Fruit fly (Drosophila melanogaster): ENCODE data around the gene CG3349.

The CG3349 gene

dm6 chr3L:14988231-14988630, 8.8 kb downstream of the CG3349 start:
- TF ChIP-seq CG4496 (GFP tag; IDR thresholded peaks at IDR 0.05) (no peak), CG14655 (GFP tag; optimal IDR thresholded peaks at IDR 0.05) (no peak), CG9948 (tag; optimal IDR thresholded peaks at IDR 0.05) (no peak), rn (GFP tag; IDR thresholded peaks at IDR 0.05) (no peak), CG12605 (GFP tag; IDR thresholded peaks at IDR 0.05) (no peak), fd96Ca (GFP tag; IDR thresholded peaks at IDR 0.05) (no peak), CG34367 (tag; optimal IDR thresholded peaks at IDR 0.05) (no peak), CG8159 (tag; optimal IDR thresholded peaks at IDR 0.05) (no peak), CG13204 (GFP tag; optimal IDR thresholded peaks at IDR 0.05) (no peak), CG32121 (GFP tag; IDR thresholded peaks at IDR 0.05) (no peak), EcR (GFP tag; optimal IDR thresholded peaks at IDR 0.05) (no peak), Snoo (tag; optimal IDR thresholded peaks at IDR 0.05) (no peak), Pif1A (GFP tag; optimal IDR thresholded peaks at IDR 0.05) (no peak), Ets98B (GFP tag; IDR thresholded peaks at IDR 0.05) (no peak), D1 (tag; optimal IDR thresholded peaks at IDR 0.05) (no peak), CG8301 (tag; optimal IDR thresholded peaks at IDR 0.05) (no peak), CG15710 (tag; optimal IDR thresholded peaks at IDR 0.05) (no peak)

DNA sequence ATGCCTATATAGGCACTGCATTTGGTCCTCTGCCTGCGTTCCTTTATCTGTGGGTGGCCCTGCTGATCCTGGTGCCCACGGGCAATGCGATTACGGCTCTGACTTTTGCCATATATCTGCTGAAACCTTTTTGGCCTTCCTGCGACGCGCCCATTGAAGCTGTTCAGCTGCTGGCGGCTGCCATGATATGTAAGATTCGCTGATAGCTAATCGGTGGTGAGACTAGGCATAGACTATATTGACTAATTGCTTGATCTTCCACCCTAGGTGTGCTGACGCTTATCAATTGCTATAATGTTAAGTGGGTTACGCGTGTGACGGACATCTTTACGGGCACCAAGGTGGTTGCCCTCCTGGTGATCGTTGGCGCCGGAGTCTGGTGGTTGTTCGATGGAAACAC, 10.5 kb downstream of the CG3349 start:
- no peak for TF ChIP-seq CG8301 (tag; optimal IDR thresholded peaks at IDR 0.05)
- no peak for TF ChIP-seq CG9948 (tag; optimal IDR thresholded peaks at IDR 0.05)
- TF ChIP-seq CG32121 (GFP tag; IDR thresholded peaks at IDR 0.05): no peak
- TF ChIP-seq D1 (tag; optimal IDR thresholded peaks at IDR 0.05): no peak
- TF ChIP-seq CG17806 (tag; optimal IDR thresholded peaks at IDR 0.05): no peak
- no peak for TF ChIP-seq rn (GFP tag; IDR thresholded peaks at IDR 0.05)
- TF ChIP-seq CG12605 (GFP tag; IDR thresholded peaks at IDR 0.05): no peak
- no peak for TF ChIP-seq Pif1A (GFP tag; optimal IDR thresholded peaks at IDR 0.05)
- TF ChIP-seq CG8159 (tag; optimal IDR thresholded peaks at IDR 0.05): no peak
- no peak for TF ChIP-seq CG34367 (tag; optimal IDR thresholded peaks at IDR 0.05)
- no peak for TF ChIP-seq CG10348 (GFP tag; IDR thresholded peaks at IDR 0.05)

DNA sequence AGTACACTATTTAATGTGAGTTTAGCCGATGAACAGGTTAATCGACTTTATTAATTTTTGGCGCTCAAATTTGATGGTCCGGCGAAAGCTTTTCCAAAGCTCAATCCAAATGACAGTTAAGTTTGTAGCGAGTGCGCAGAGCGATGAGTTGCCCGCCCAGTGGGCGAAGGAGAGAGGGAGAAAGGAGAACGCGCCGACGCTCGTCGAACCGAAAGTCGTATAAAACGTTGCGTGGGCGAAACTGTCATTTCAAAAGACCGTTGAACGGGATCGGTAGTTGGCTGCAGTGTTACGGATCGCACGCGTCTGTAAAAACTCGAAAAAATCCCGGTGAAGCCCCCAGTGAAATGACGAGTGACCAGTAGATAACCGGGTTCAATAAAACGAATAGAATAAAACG, 12.6 kb downstream of the CG3349 start, which contains the start of gene Zip71B:
Zip71B (plus strand) TSS at position 265 of the 400 bp plus-strand sequence.
- TF ChIP-seq rn (GFP tag; IDR thresholded peaks at IDR 0.05): no peak
- TF ChIP-seq CG13204 (GFP tag; optimal IDR thresholded peaks at IDR 0.05): no peak
- TF ChIP-seq CG34367 (tag; optimal IDR thresholded peaks at IDR 0.05): no peak
- TF ChIP-seq CG17806 (tag; optimal IDR thresholded peaks at IDR 0.05): no peak
- no peak for TF ChIP-seq fd96Ca (GFP tag; IDR thresholded peaks at IDR 0.05)

DNA sequence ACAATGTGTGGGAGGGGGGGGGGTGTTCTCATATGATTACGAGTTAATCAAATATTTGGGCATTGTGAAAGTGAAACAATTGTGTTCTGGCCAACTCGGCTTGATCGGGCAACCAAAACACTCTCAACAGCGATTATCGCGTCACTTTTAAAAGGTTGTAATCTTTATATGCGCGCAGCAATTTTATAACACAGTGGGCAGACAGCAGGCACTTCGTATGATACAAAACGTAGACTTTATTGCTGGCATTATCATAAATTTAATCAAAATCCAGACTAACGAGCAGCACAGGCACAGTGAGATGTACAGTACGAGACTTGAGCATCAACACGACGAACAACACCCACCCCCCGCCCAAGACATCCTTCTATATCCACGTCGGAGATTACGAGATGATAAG, 13.4 kb downstream of the CG3349 start:
- no peak for TF ChIP-seq CG8159 (tag; optimal IDR thresholded peaks at IDR 0.05)

- TF ChIP-seq D1 (tag; optimal IDR thresholded peaks at IDR 0.05) (no peak), CG10348 (GFP tag; IDR thresholded peaks at IDR 0.05) (no peak), rn (GFP tag; IDR thresholded peaks at IDR 0.05) (peak; percentile 60; the same call in 1 of the 2 replicates), Pif1B (GFP tag; optimal IDR thresholded peaks at IDR 0.05) (no peak), CG15710 (tag; optimal IDR thresholded peaks at IDR 0.05) (peak; percentile 0), CG14655 (GFP tag; optimal IDR thresholded peaks at IDR 0.05) (no peak), CG13204 (GFP tag; optimal IDR thresholded peaks at IDR 0.05) (no peak), Ets98B (GFP tag; IDR thresholded peaks at IDR 0.05) (no peak), CG17806 (tag; optimal IDR thresholded peaks at IDR 0.05) (no peak), EcR (GFP tag; optimal IDR thresholded peaks at IDR 0.05) (peak; percentile 24), CG8301 (tag; optimal IDR thresholded peaks at IDR 0.05) (no peak), fd96Ca (GFP tag; IDR thresholded peaks at IDR 0.05) (peak; percentile 23; the same call in 1 of the 3 replicates), CG32121 (GFP tag; IDR thresholded peaks at IDR 0.05) (peak; percentile 61), CG8159 (tag; optimal IDR thresholded peaks at IDR 0.05) (peak; percentile 72), CG4496 (GFP tag; IDR thresholded peaks at IDR 0.05) (peak; percentile 66; the same call in 1 of the 3 replicates), CG34367 (tag; optimal IDR thresholded peaks at IDR 0.05) (no peak), Snoo (tag; optimal IDR thresholded peaks at IDR 0.05) (no peak), CG12605 (GFP tag; IDR thresholded peaks at IDR 0.05) (no peak), Pif1A (GFP tag; optimal IDR thresholded peaks at IDR 0.05) (no peak)
These were observed 20.0 kb downstream of the CG3349 start, which contains the start of the genes mRpL39 and Prosbeta2 for dm6 chr3L:14999284-15000019. Gene mRpL39, minus strand, starts transcription at chr3L:14999666. Gene Prosbeta2, plus strand, starts transcription at chr3L:14999951.

dm6 chr3L:15005085-15005484, 25.7 kb downstream of the CG3349 start:
- TF ChIP-seq CG8159 (tag; optimal IDR thresholded peaks at IDR 0.05) (peak; percentile 61), CG10348 (GFP tag; IDR thresholded peaks at IDR 0.05) (no peak), CG17806 (tag; optimal IDR thresholded peaks at IDR 0.05) (peak; percentile 58), CG14655 (GFP tag; optimal IDR thresholded peaks at IDR 0.05) (no peak), EcR (GFP tag; optimal IDR thresholded peaks at IDR 0.05) (no peak), CG4496 (GFP tag; IDR thresholded peaks at IDR 0.05) (peak; percentile 77; the same call in 2 of the 3 replicates), rn (GFP tag; IDR thresholded peaks at IDR 0.05) (0 out of 2 replicates have a peak, but pooled peaks have one; percentile 40), Pif1B (GFP tag; optimal IDR thresholded peaks at IDR 0.05) (no peak), CG34367 (tag; optimal IDR thresholded peaks at IDR 0.05) (peak; percentile 45), fd96Ca (GFP tag; IDR thresholded peaks at IDR 0.05) (peak; percentile 62; the same call in 2 of the 3 replicates), D1 (tag; optimal IDR thresholded peaks at IDR 0.05) (no peak), Snoo (tag; optimal IDR thresholded peaks at IDR 0.05) (no peak), CG12605 (GFP tag; IDR thresholded peaks at IDR 0.05) (peak; percentile 79), Pif1A (GFP tag; optimal IDR thresholded peaks at IDR 0.05) (peak; percentile 41), CG13204 (GFP tag; optimal IDR thresholded peaks at IDR 0.05) (no peak), CG15710 (tag; optimal IDR thresholded peaks at IDR 0.05) (peak; percentile 37), CG32121 (GFP tag; IDR thresholded peaks at IDR 0.05) (peak; percentile 69), gl (tag; optimal IDR thresholded peaks at IDR 0.05) (no peak), CG8301 (tag; optimal IDR thresholded peaks at IDR 0.05) (peak; percentile 54), Ets98B (GFP tag; IDR thresholded peaks at IDR 0.05) (peak; percentile 79), CG9948 (tag; optimal IDR thresholded peaks at IDR 0.05) (peak; percentile 61)
